Fruit fly (Drosophila melanogaster) whole organism, wandering third instar larva: Measurements from ENCODE around the gene CG12105.
A peak's percentile ranks its signal among the peaks of the same experiment; 100 is the strongest.

Experiments used
- CG9705 ChIP-seq: fragments of 200-800 bp; sonication (Bioruptor generic); optimal IDR thresholded peaks from 2 replicates; lab custom pipeline; 2018; ENCODE audit warnings: missing biosample characterization, mild to moderate bottlenecking, missing genetic modification characterization
- Dif ChIP-seq: fragments of 200-275, 200-300 bp; sonication (Bioruptor generic); optimal IDR thresholded peaks from 2 replicates; lab custom pipeline; 2018; ENCODE audit warnings: missing biosample characterization, missing genetic modification characterization; ENCODE audit not compliant: partially characterized antibody
- N ChIP-seq: fragments of >200 bp; optimal IDR thresholded peaks from 2 replicates; lab custom pipeline; 2018; ENCODE audit warnings: missing biosample characterization, missing external identifiers, missing genetic modification characterization
- dl ChIP-seq, 2 experiments: fragments of 175-275, 200-275 bp in 1 of 2; fragments of 200-275 bp in 1 of 2; sonication (Bioruptor generic); optimal IDR thresholded peaks; lab custom pipeline; 2018; ENCODE audit warnings: mild to moderate bottlenecking in 2 of 2, missing biosample characterization in 2 of 2, missing genetic modification characterization in 2 of 2, moderate library complexity in 2 of 2; ENCODE audit not compliant: partially characterized antibody in 2 of 2, insufficient read depth in 1 of 2
- ey ChIP-seq: fragments of 200-800 bp; sonication (Bioruptor generic); optimal IDR thresholded peaks from 2 replicates; lab custom pipeline; 2016; ENCODE audit warnings: missing biosample characterization, missing genetic modification characterization
- jim ChIP-seq: fragments of 175-275, 200-325 bp; sonication (Bioruptor generic); optimal IDR thresholded peaks from 2 replicates; lab custom pipeline; 2016; ENCODE audit warnings: missing biosample characterization, mild to moderate bottlenecking, missing genetic modification characterization
- psq ChIP-seq: fragments of 200-800 bp; sonication (Bioruptor generic); optimal IDR thresholded peaks from 3 replicates; lab custom pipeline; 2017; ENCODE audit warnings: missing biosample characterization, mild to moderate bottlenecking, missing genetic modification characterization, moderate library complexity
- woc ChIP-seq: sonication (Bioruptor generic); optimal IDR thresholded peaks from 2 replicates; lab custom pipeline; 2016; ENCODE audit warnings: missing biosample characterization, mild to moderate bottlenecking, missing genetic modification characterization

- TF ChIP-seq psq (GFP tag; lab: Kevin White, UChicago) (no peak), ey (GFP tag; lab: Kevin White, UChicago) (no peak), N (no peak), woc (no peak), jim (GFP tag; lab: Kevin White, UChicago) (no peak), CG9705 (GFP tag; lab: Kevin White, UChicago) (no peak), Dif (GFP tag; lab: Kevin White, UChicago) (peak; percentile 10), dl (GFP tag; optimal IDR thresholded peaks at IDR 0.05; lab: Kevin White, UChicago; ENCODE audit: insufficient read depth in 1 of 2, partially characterized antibody in 2 of 2) (no peak)
Measured at dm6 chr3L:1648690-1649355, 33.2 kb upstream of the CG12105 start, which contains the start of gene CG13920.
